Worm (Caenorhabditis elegans): ENCODE measurements around the gene folt-1.

- TF ChIP-seq jun-1 (tag; optimal IDR thresholded peaks at IDR 0.05), result no peak
- TF ChIP-seq nhr-237 (tag; optimal IDR thresholded peaks at IDR 0.05), result no peak
- TF ChIP-seq eor-1 (tag; optimal IDR thresholded peaks at IDR 0.05), result no peak
- TF ChIP-seq skn-1 (tag; optimal IDR thresholded peaks at IDR 0.05), result no peak
Measured at ce11 chrV:11118179-11118725, 23.0 kb upstream of the folt-1 start.
